Worm (Caenorhabditis elegans) whole organism, L1 larva: ENCODE results near the gene Y73B6BL.289.

Experiments used
- F16B12.6 ChIP-seq: fragments of 150-350 bp; optimal IDR thresholded peaks from 2 replicates; lab custom pipeline; 2014; ENCODE audit warnings: missing biosample characterization, missing genetic modification characterization
- Y116A8C.19 ChIP-seq: sonication (generic microtip); optimal IDR thresholded peaks from 2 replicates; lab custom pipeline; 2016; ENCODE audit warnings: missing compliant biosample characterization, missing genetic modification characterization, borderline replicate concordance
- aha-1 ChIP-seq: fragments of 150-350 bp; optimal IDR thresholded peaks from 2 replicates; lab custom pipeline; 2014; ENCODE audit warnings: missing biosample characterization, missing genetic modification characterization
- alr-1 ChIP-seq: fragments of 200-800 bp; sonication (Bioruptor generic); optimal IDR thresholded peaks from 2 replicates; lab custom pipeline; 2018; ENCODE audit warnings: borderline replicate concordance, mild to moderate bottlenecking, missing genetic modification characterization, missing compliant biosample characterization
- aly-2 ChIP-seq: fragments of 150-350 bp; optimal IDR thresholded peaks from 2 replicates; lab custom pipeline; 2014; ENCODE audit warnings: missing biosample characterization, missing genetic modification characterization
- ama-1 ChIP-seq: fragments of 150-350 bp; optimal IDR thresholded peaks from 2 replicates; lab custom pipeline; 2014
- blmp-1 ChIP-seq: fragments of 150-350 bp; optimal IDR thresholded peaks from 2 replicates; lab custom pipeline; 2014; ENCODE audit warnings: missing biosample characterization, missing genetic modification characterization
- ceh-63 ChIP-seq: fragments of 200-800 bp; sonication (Bioruptor generic); optimal IDR thresholded peaks from 2 replicates; lab custom pipeline; 2018; ENCODE audit warnings: mild to moderate bottlenecking, missing genetic modification characterization, missing compliant biosample characterization
- ceh-82 ChIP-seq, 3 experiments: fragments of 150-350 bp in 1 of 3; sonication (generic microtip) in 2 of 3; optimal IDR thresholded peaks; 2 replicates each; lab custom pipeline; 2014 to 2017; ENCODE audit warnings: missing biosample characterization in 3 of 3, missing genetic modification characterization in 3 of 3
- ceh-88 ChIP-seq: fragments of 200-800 bp; sonication (Bioruptor generic); IDR thresholded peaks from 2 replicates; pipeline ENCODE4 v1.3.6; 2022; ENCODE audit warnings: missing genetic modification characterization, missing compliant biosample characterization
- ceh-90 ChIP-seq: sonication (generic microtip); optimal IDR thresholded peaks from 2 replicates; lab custom pipeline; 2016; ENCODE audit warnings: missing genetic modification characterization, missing compliant biosample characterization
- ces-1 ChIP-seq: fragments of 150-350 bp; optimal IDR thresholded peaks from 2 replicates; lab custom pipeline; 2014; ENCODE audit warnings: missing biosample characterization, missing genetic modification reagents, missing genetic modification characterization
- dpl-1 ChIP-seq, 3 experiments: fragments of 150-350 bp in 2 of 3; sonication (generic microtip) in 1 of 3; optimal IDR thresholded peaks; 2 replicates each; lab custom pipeline; 2014 to 2017; ENCODE audit warnings: missing biosample characterization in 3 of 3, missing genetic modification characterization in 3 of 3, missing genetic modification reagents in 3 of 3
- efl-3 ChIP-seq: fragments of 200-800 bp; sonication (Bioruptor generic); optimal IDR thresholded peaks from 2 replicates; lab custom pipeline; 2018; ENCODE audit warnings: mild to moderate bottlenecking, missing genetic modification characterization, missing compliant biosample characterization
- egl-27 ChIP-seq, 2 experiments: fragments of 150-350 bp in 1 of 2; sonication (generic microtip); optimal IDR thresholded peaks; 3 replicates each; lab custom pipeline; 2017 to 2018; ENCODE audit warnings: missing biosample characterization in 2 of 2, missing genetic modification characterization in 2 of 2, missing genetic modification reagents in 2 of 2
- elt-2 ChIP-seq: sonication (generic microtip); optimal IDR thresholded peaks from 2 replicates; lab custom pipeline; 2016; ENCODE audit warnings: missing genetic modification characterization, mild to moderate bottlenecking, inconsistent platforms, missing compliant biosample characterization, missing genetic modification reagents
- ets-5 ChIP-seq: fragments of 200-800 bp; sonication (Bioruptor generic); IDR thresholded peaks from 2 replicates; pipeline ENCODE4 v1.3.6; 2022; ENCODE audit warnings: missing genetic modification characterization, missing compliant biosample characterization
- fkh-10 ChIP-seq: sonication (generic microtip); optimal IDR thresholded peaks from 2 replicates; lab custom pipeline; 2017; ENCODE audit warnings: missing biosample characterization, missing genetic modification reagents, missing genetic modification characterization
- fos-1 ChIP-seq: fragments of 150-350 bp; optimal IDR thresholded peaks from 2 replicates; lab custom pipeline; 2014; ENCODE audit warnings: missing biosample characterization, missing genetic modification characterization
- grh-1 ChIP-seq: fragments of 200-800 bp; sonication (Bioruptor generic); IDR thresholded peaks from 2 replicates; pipeline ENCODE4 v1.3.6; 2022; ENCODE audit warnings: missing genetic modification reagents, missing genetic modification characterization, missing compliant biosample characterization
- hpl-2 ChIP-seq: fragments of 150-350 bp; optimal IDR thresholded peaks from 2 replicates; lab custom pipeline; 2014; ENCODE audit warnings: missing biosample characterization, missing genetic modification reagents, missing genetic modification characterization
- isw-1 ChIP-seq: fragments of 200-800 bp; sonication (Bioruptor generic); IDR thresholded peaks from 2 replicates; pipeline ENCODE4 v1.3.6; 2022; ENCODE audit warnings: missing genetic modification characterization, missing compliant biosample characterization
- jun-1 ChIP-seq: fragments of 150-350 bp; optimal IDR thresholded peaks from 2 replicates; lab custom pipeline; 2014; ENCODE audit warnings: missing biosample characterization, missing genetic modification reagents, missing genetic modification characterization
- lin-13 ChIP-seq: fragments of 150-350 bp; optimal IDR thresholded peaks from 2 replicates; lab custom pipeline; 2014; ENCODE audit warnings: missing biosample characterization, missing genetic modification reagents, missing genetic modification characterization
- lin-14 ChIP-seq: fragments of 200-800 bp; sonication (Bioruptor generic); optimal IDR thresholded peaks from 2 replicates; lab custom pipeline; 2018; ENCODE audit warnings: mild to moderate bottlenecking, missing genetic modification characterization, moderate library complexity, missing compliant biosample characterization
- lin-35 ChIP-seq, 2 experiments: fragments of 150-350 bp; optimal IDR thresholded peaks; 2 replicates each; lab custom pipeline; 2014; ENCODE audit warnings: missing biosample characterization in 2 of 2, missing genetic modification characterization in 2 of 2, missing genetic modification reagents in 2 of 2
- mdl-1 ChIP-seq, 2 experiments: fragments of 150-350 bp; optimal IDR thresholded peaks; 2 replicates each; lab custom pipeline; 2014 to 2017; ENCODE audit warnings: missing biosample characterization in 2 of 2, missing genetic modification characterization in 2 of 2, inconsistent platforms in 1 of 2
- mef-2 ChIP-seq: fragments of 150-350 bp; optimal IDR thresholded peaks from 2 replicates; lab custom pipeline; 2014; ENCODE audit warnings: missing biosample characterization, missing genetic modification characterization
- nhr-11 ChIP-seq: fragments of 150-350 bp; optimal IDR thresholded peaks from 2 replicates; lab custom pipeline; 2014; ENCODE audit warnings: missing biosample characterization, missing genetic modification characterization
- nhr-12 ChIP-seq: sonication (generic microtip); optimal IDR thresholded peaks from 2 replicates; lab custom pipeline; 2017; ENCODE audit warnings: missing biosample characterization, missing genetic modification characterization
- nhr-19 ChIP-seq: fragments of 200-800 bp; sonication (Bioruptor generic); conservative IDR thresholded peaks from 2 replicates; pipeline ENCODE4 v1.3.6; 2022; ENCODE audit warnings: missing genetic modification characterization, missing compliant biosample characterization
- nhr-28 ChIP-seq: fragments of 150-350 bp; optimal IDR thresholded peaks from 2 replicates; lab custom pipeline; 2014; ENCODE audit warnings: missing biosample characterization, missing genetic modification characterization
- nhr-71 ChIP-seq: sonication (generic microtip); optimal IDR thresholded peaks from 2 replicates; lab custom pipeline; 2016; ENCODE audit warnings: mild to moderate bottlenecking, missing genetic modification characterization, moderate library complexity, missing compliant biosample characterization
- nhr-76 ChIP-seq: sonication (generic microtip); optimal IDR thresholded peaks from 2 replicates; lab custom pipeline; 2017; ENCODE audit warnings: missing biosample characterization, missing genetic modification characterization
- nhr-84 ChIP-seq: sonication (generic microtip); optimal IDR thresholded peaks from 2 replicates; lab custom pipeline; 2017; ENCODE audit warnings: missing biosample characterization, missing genetic modification characterization
- nhr-85 ChIP-seq: sonication (generic microtip); peaks from one replicate; lab custom pipeline; 2016; ENCODE audit warnings: missing genetic modification characterization, inconsistent platforms, missing compliant biosample characterization
- pax-3 ChIP-seq: fragments of 200-800 bp; sonication (Bioruptor generic); optimal IDR thresholded peaks from 2 replicates; lab custom pipeline; 2018; ENCODE audit warnings: mild to moderate bottlenecking, missing genetic modification characterization, moderate library complexity, missing compliant biosample characterization
- rnt-1 ChIP-seq: sonication (generic microtip); optimal IDR thresholded peaks from 2 replicates; lab custom pipeline; 2016; ENCODE audit warnings: mild to moderate bottlenecking, missing genetic modification characterization, moderate library complexity, missing compliant biosample characterization
- sox-4 ChIP-seq: sonication (generic microtip); optimal IDR thresholded peaks from 2 replicates; lab custom pipeline; 2016; ENCODE audit warnings: missing genetic modification characterization, missing compliant biosample characterization
- sptf-1 ChIP-seq: fragments of 150-350 bp; optimal IDR thresholded peaks from 2 replicates; lab custom pipeline; 2014; ENCODE audit warnings: missing biosample characterization, missing genetic modification characterization
- sup-37 ChIP-seq: fragments of 200-800 bp; sonication (Bioruptor generic); optimal IDR thresholded peaks from 2 replicates; lab custom pipeline; 2018; ENCODE audit warnings: mild to moderate bottlenecking, missing genetic modification characterization, missing compliant biosample characterization
- tbx-2 ChIP-seq: sonication (generic microtip); optimal IDR thresholded peaks from 2 replicates; lab custom pipeline; 2016; ENCODE audit warnings: missing genetic modification characterization, missing compliant biosample characterization
- tlp-1 ChIP-seq: fragments of 150-350 bp; optimal IDR thresholded peaks from 2 replicates; lab custom pipeline; 2014; ENCODE audit warnings: missing biosample characterization, missing genetic modification characterization
- unc-130 ChIP-seq: fragments of 150-350 bp; optimal IDR thresholded peaks from 2 replicates; lab custom pipeline; 2017; ENCODE audit warnings: missing biosample characterization, missing genetic modification characterization, inconsistent platforms
- unc-30 ChIP-seq: sonication (generic microtip); optimal IDR thresholded peaks from 2 replicates; lab custom pipeline; 2017; ENCODE audit warnings: missing biosample characterization, missing genetic modification characterization
- unc-62 ChIP-seq: fragments of 150-350 bp; optimal IDR thresholded peaks from 2 replicates; lab custom pipeline; 2014; ENCODE audit warnings: missing biosample characterization, missing genetic modification reagents, missing genetic modification characterization
- unc-86 ChIP-seq: sonication (generic microtip); optimal IDR thresholded peaks from 2 replicates; lab custom pipeline; 2016; ENCODE audit warnings: missing genetic modification characterization, missing compliant biosample characterization
- unc-98 ChIP-seq: fragments of 200-800 bp; sonication (Bioruptor generic); IDR thresholded peaks from 2 replicates; pipeline ENCODE4 v1.3.6; 2022; ENCODE audit warnings: missing genetic modification characterization, missing compliant biosample characterization
- vab-15 ChIP-seq: sonication (generic microtip); optimal IDR thresholded peaks from 2 replicates; lab custom pipeline; 2017; ENCODE audit warnings: missing genotype, mild to moderate bottlenecking, missing genetic modification characterization, missing compliant biosample characterization
- xbp-1 ChIP-seq: sonication (generic microtip); optimal IDR thresholded peaks from 2 replicates; lab custom pipeline; 2016; ENCODE audit warnings: missing genetic modification characterization, missing compliant biosample characterization
- zag-1 ChIP-seq: fragments of 150-350 bp; optimal IDR thresholded peaks from 2 replicates; lab custom pipeline; 2014; ENCODE audit warnings: missing biosample characterization, missing genetic modification characterization
- zip-4 ChIP-seq: fragments of 200-800 bp; sonication (Bioruptor generic); optimal IDR thresholded peaks from 2 replicates; lab custom pipeline; 2018; ENCODE audit warnings: mild to moderate bottlenecking, missing genetic modification characterization, moderate library complexity, missing compliant biosample characterization
- ztf-11 ChIP-seq, 2 experiments: sonication (generic microtip); optimal IDR thresholded peaks; 2 replicates each; lab custom pipeline; 2016 to 2017; ENCODE audit warnings: missing genetic modification characterization in 2 of 2, missing biosample characterization in 1 of 2, missing compliant biosample characterization in 1 of 2
- ztf-4 ChIP-seq: fragments of 150-350 bp; optimal IDR thresholded peaks from 2 replicates; lab custom pipeline; 2014; ENCODE audit warnings: missing biosample characterization, missing genetic modification characterization

The Y73B6BL.289 gene

DNA sequence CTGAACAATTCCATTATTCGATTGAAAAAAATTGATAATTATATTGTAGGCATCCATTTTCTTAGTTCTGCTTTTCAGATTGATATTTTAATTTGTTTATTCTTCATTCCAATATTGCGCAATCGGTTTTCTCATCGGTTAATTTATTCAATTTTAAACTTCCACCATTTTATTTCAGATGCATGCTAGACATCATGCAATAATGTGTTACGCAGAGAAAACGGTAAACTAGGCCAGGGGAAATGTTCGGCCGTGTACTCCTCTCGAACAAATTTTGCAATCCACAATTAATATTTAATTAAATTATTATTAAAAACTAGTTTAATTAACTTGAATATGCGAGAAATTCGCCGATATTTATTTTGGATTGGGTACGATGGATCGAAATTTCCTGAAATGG lies 25.6 kb upstream of the Y73B6BL.289 start, which contains the start of gene Y73B6BL.29 (continued):
- TF ChIP-seq vab-15 (tag; lab: Kevin White, UChicago) (peak; percentile 76), Y116A8C.19 (tag; lab: Kevin White, UChicago) (peak; percentile 97), nhr-71 (tag; lab: Kevin White, UChicago) (peak; percentile 98), nhr-28 (tag; lab: Kevin White, UChicago) (no peak), unc-98 (GFP tag; lab: Robert Waterston, UW) (peak; percentile 96), grh-1 (GFP tag; lab: Robert Waterston, UW) (peak; percentile 81), egl-27 (tag; optimal IDR thresholded peaks at IDR 0.05; lab: Kevin White, UChicago) (no peak), blmp-1 (tag; lab: Kevin White, UChicago) (peak; percentile 77), sox-4 (tag; lab: Kevin White, UChicago) (peak; percentile 96), unc-130 (tag; lab: Kevin White, UChicago) (peak; percentile 92), fkh-10 (GFP tag; lab: Kevin White, UChicago) (peak; percentile 51), isw-1 (peak; percentile 94), ztf-11 (tag; optimal IDR thresholded peaks at IDR 0.05; lab: Kevin White, UChicago) (peak in 1 of 2 experiments; percentile 98), lin-14 (GFP tag; lab: Kevin White, UChicago) (peak; percentile 95), nhr-84 (tag; lab: Kevin White, UChicago) (no peak), alr-1 (tag; lab: Kevin White, UChicago) (no peak), ceh-82 (tag; optimal IDR thresholded peaks at IDR 0.05; lab: Kevin White, UChicago) (peak; percentile 88), aha-1 (tag; lab: Kevin White, UChicago) (peak; percentile 78), ceh-90 (tag; lab: Kevin White, UChicago) (peak; percentile 100), xbp-1 (tag; lab: Kevin White, UChicago) (peak; percentile 94), tlp-1 (no peak), lin-13 (peak; percentile 89), F16B12.6 (tag; lab: Kevin White, UChicago) (peak; percentile 49), sptf-1 (tag; lab: Kevin White, UChicago) (no peak), ceh-88 (GFP tag; lab: Robert Waterston, UW) (peak; percentile 85), lin-35 (GFP tag; optimal IDR thresholded peaks at IDR 0.05; lab: Kevin White, UChicago) (peak; percentile 99), aly-2 (tag; lab: Kevin White, UChicago) (peak; percentile 79), ztf-4 (tag; lab: Kevin White, UChicago) (peak; percentile 85), zag-1 (tag; lab: Kevin White, UChicago) (no peak), ceh-63 (peak; percentile 75), unc-30 (no peak), nhr-11 (tag; lab: Kevin White, UChicago) (peak; percentile 80), nhr-76 (no peak), jun-1 (tag; lab: Kevin White, UChicago) (peak; percentile 73), ets-5 (no peak), hpl-2 (no peak), unc-86 (tag; lab: Kevin White, UChicago) (peak; percentile 90), rnt-1 (tag; lab: Kevin White, UChicago) (peak; percentile 100), ces-1 (GFP tag; lab: Kevin White, UChicago) (no peak), tbx-2 (tag; lab: Kevin White, UChicago) (peak; percentile 98), unc-62 (GFP tag; lab: Kevin White, UChicago) (no peak), nhr-12 (tag; lab: Kevin White, UChicago) (no peak), pax-3 (peak; percentile 98), sup-37 (GFP tag; lab: Kevin White, UChicago) (peak; percentile 78), dpl-1 (GFP tag; optimal IDR thresholded peaks at IDR 0.05; lab: Kevin White, UChicago) (peak; percentile 96 to 98 (median 97)), zip-4 (peak; percentile 85), nhr-85 (tag; lab: Kevin White, UChicago) (peak; percentile 98), elt-2 (tag; lab: Kevin White, UChicago) (peak; percentile 88), efl-3 (GFP tag; lab: Kevin White, UChicago) (peak; percentile 87), mef-2 (peak; percentile 16), fos-1 (peak; percentile 88), ama-1 (lab: Kevin White, UChicago) (peak; percentile 72), nhr-19 (GFP tag; lab: Robert Waterston, UW) (peak; percentile 94), mdl-1 (tag; optimal IDR thresholded peaks at IDR 0.05; lab: Kevin White, UChicago) (peak in 1 of 2 experiments; percentile 82)
